Worm (Caenorhabditis elegans): ENCODE measurements around the gene clec-207.

Gene clec-207

ce11 chrV:2055765-2056504, 39.9 kb upstream of the clec-207 start:
- no peak for TF ChIP-seq sma-3 (GFP tag; optimal IDR thresholded peaks at IDR 0.05)
- peak; percentile 5 for TF ChIP-seq C34F6.9 (tag; optimal IDR thresholded peaks at IDR 0.05)
- peak; percentile 53 for TF ChIP-seq fos-1 (tag; optimal IDR thresholded peaks at IDR 0.05)
- no peak for TF ChIP-seq skn-1 (tag; optimal IDR thresholded peaks at IDR 0.05)
- TF ChIP-seq sma-9 (GFP tag; optimal IDR thresholded peaks at IDR 0.05), result peak; percentile 23
- no peak for TF ChIP-seq sma-9 (tag; optimal IDR thresholded peaks at IDR 0.05)
- TF ChIP-seq dmd-4 (tag; optimal IDR thresholded peaks at IDR 0.05), result no peak
- no peak for TF ChIP-seq unc-55 (GFP tag; optimal IDR thresholded peaks at IDR 0.05)
- TF ChIP-seq nhr-11 (tag; optimal IDR thresholded peaks at IDR 0.05), result no peak
- no peak for TF ChIP-seq ZK546.5 (tag; optimal IDR thresholded peaks at IDR 0.05)

DNA sequence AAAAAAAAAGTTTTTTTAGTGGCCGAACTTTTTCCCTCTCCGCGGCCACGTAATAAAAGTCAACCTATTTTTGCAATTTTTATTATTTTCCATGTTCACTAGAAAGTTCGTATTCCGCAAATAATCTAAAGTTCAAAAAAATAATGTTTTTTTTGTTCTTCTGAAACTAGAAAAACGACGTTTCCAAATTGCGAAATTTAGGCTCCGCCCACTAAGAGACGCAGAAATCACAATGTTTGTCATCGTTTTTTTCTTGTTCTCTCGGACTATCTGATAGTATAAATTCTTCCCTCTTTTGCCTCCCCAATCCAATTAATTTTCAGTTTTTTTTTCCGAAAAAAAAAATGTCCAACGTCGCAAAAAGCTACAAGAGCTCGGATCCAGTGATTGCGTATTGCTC, 38.5 kb upstream of the clec-207 start, which contains the start of gene comt-3:
comt-3 (plus strand) TSS at position 214 of the 400 bp plus-strand sequence.
- TF ChIP-seq elt-1 (tag; optimal IDR thresholded peaks at IDR 0.05) (no peak), R02D3.7 (tag; optimal IDR thresholded peaks at IDR 0.05) (no peak), skn-1 (tag; optimal IDR thresholded peaks at IDR 0.05) (peak; percentile 58), snpc-4 (tag; optimal IDR thresholded peaks at IDR 0.05) (no peak), ceh-82 (tag; optimal IDR thresholded peaks at IDR 0.05) (no peak), unc-55 (GFP tag; optimal IDR thresholded peaks at IDR 0.05) (peak; percentile 41)

DNA sequence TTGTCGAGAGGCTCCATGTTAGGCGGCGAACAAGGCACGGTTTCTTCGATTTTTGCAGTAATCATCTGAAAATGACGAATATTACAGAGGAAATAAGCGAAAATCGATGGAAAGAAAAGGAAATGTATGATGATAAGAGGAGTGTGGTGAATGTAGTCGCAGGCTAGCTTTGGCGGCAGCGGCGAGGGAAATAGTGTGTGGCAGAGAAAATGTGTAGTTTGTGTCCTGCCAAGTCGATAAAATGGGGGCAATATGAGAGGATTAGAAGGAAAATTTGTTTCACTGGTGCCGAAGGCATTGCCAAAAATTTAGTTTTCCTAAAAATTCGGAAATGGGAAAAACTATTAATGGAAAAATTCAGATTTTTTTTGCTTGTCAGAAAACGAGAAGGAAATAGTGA, 29.1 kb upstream of the clec-207 start, which contains the start of gene nhr-86:
nhr-86 (minus strand) TSS at position 71 of the 400 bp plus-strand sequence.
- TF ChIP-seq crh-2 (tag; optimal IDR thresholded peaks at IDR 0.05) (peak; percentile 8), ama-1 (optimal IDR thresholded peaks at IDR 0.05) (peak; percentile 5), F13H6.1 (tag; optimal IDR thresholded peaks at IDR 0.05) (no peak), gmeb-1 (tag; optimal IDR thresholded peaks at IDR 0.05) (peak; percentile 2), nhr-129 (tag; optimal IDR thresholded peaks at IDR 0.05) (peak; percentile 28), nhr-23 (tag; optimal IDR thresholded peaks at IDR 0.05) (no peak), fos-1 (tag; optimal IDR thresholded peaks at IDR 0.05) (peak; percentile 30), lin-11 (tag; optimal IDR thresholded peaks at IDR 0.05) (no peak)

DNA sequence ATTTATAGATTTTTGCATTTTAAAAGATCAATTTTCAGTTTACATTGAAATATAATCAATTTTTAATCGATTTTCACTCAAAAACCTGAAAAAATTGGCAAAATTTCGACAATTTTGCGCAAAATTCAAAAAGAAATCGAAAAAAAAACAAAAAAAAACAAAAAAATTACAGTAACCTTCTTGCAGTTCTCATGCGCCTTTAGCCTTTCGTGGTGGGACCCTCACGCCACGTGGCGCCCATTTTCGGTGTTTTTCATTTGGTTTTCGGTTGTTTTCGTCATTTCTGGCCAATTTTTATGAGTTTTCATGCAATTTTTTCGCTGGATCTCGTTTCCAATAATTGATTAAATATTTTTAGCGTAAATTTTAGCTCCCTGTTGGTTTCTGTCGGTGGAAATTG, 28.5 kb upstream of the clec-207 start:
- TF ChIP-seq ztf-11 (tag; optimal IDR thresholded peaks at IDR 0.05), result no peak
- peak in 1 of 2 experiments; percentile 1 for TF ChIP-seq lsy-2 (tag; optimal IDR thresholded peaks at IDR 0.05)
- TF ChIP-seq sma-9 (GFP tag; optimal IDR thresholded peaks at IDR 0.05), result no peak
- TF ChIP-seq sma-9 (tag; optimal IDR thresholded peaks at IDR 0.05), result no peak
- no peak for TF ChIP-seq mbf-1 (tag; optimal IDR thresholded peaks at IDR 0.05)
- no peak for TF ChIP-seq snpc-4 (tag; optimal IDR thresholded peaks at IDR 0.05)

ce11 chrV:2067985-2068499, 27.8 kb upstream of the clec-207 start, which contains the start of gene lbp-9:
lbp-9 (plus strand) TSS chrV:2068449.
- no peak for TF ChIP-seq unc-62 (GFP tag; optimal IDR thresholded peaks at IDR 0.05)
- peak; percentile 88 for TF ChIP-seq C34F6.9 (tag; optimal IDR thresholded peaks at IDR 0.05)
- peak; percentile 1 for TF ChIP-seq sem-4 (tag; optimal IDR thresholded peaks at IDR 0.05)
- peak; percentile 26 for TF ChIP-seq gmeb-1 (tag; optimal IDR thresholded peaks at IDR 0.05)
- TF ChIP-seq lsy-2 (tag; optimal IDR thresholded peaks at IDR 0.05), result peak in 1 of 2 experiments; percentile 59
- peak; percentile 49 for TF ChIP-seq sma-9 (GFP tag; optimal IDR thresholded peaks at IDR 0.05)
- TF ChIP-seq sma-9 (tag; optimal IDR thresholded peaks at IDR 0.05), result no peak
- peak; percentile 20 for TF ChIP-seq egl-27 (tag; optimal IDR thresholded peaks at IDR 0.05)
- TF ChIP-seq sma-3 (GFP tag; optimal IDR thresholded peaks at IDR 0.05), result peak; percentile 72
- peak; percentile 83 for TF ChIP-seq crh-2 (tag; optimal IDR thresholded peaks at IDR 0.05)
- TF ChIP-seq elt-1 (tag; optimal IDR thresholded peaks at IDR 0.05), result no peak
- peak; percentile 79 for TF ChIP-seq nhr-129 (tag; optimal IDR thresholded peaks at IDR 0.05)
- peak; percentile 34 for TF ChIP-seq fos-1 (tag; optimal IDR thresholded peaks at IDR 0.05)
- no peak for TF ChIP-seq ztf-11 (tag; optimal IDR thresholded peaks at IDR 0.05)
- peak; percentile 87 for TF ChIP-seq nhr-25 (tag; optimal IDR thresholded peaks at IDR 0.05)
- TF ChIP-seq mdl-1 (tag; optimal IDR thresholded peaks at IDR 0.05), result peak in 1 of 2 experiments; percentile 53
- TF ChIP-seq F13H6.1 (tag; optimal IDR thresholded peaks at IDR 0.05), result peak; percentile 25
- TF ChIP-seq blmp-1 (tag; optimal IDR thresholded peaks at IDR 0.05; ENCODE audit: insufficient read depth), result peak; percentile 2
- peak; percentile 64 for TF ChIP-seq ztf-4 (tag; optimal IDR thresholded peaks at IDR 0.05)
- no peak for TF ChIP-seq R02D3.7 (tag; optimal IDR thresholded peaks at IDR 0.05)
- TF ChIP-seq nhr-11 (tag; optimal IDR thresholded peaks at IDR 0.05), result no peak
